Fruit fly (Drosophila melanogaster): ENCODE data around the gene Cox11.

Cox11 gene

dm6 chr2L:5541935-5542685 is 15.4 kb downstream of the Cox11 start, which contains the start of the genes Hel25E and Lam (continued):
- TF ChIP-seq Dll (GFP tag; IDR thresholded peaks at IDR 0.05; ENCODE audit: partially characterized antibody) (peak; percentile 97), CG3847 (GFP tag; IDR thresholded peaks at IDR 0.05) (peak; percentile 69), CG12769 (tag; optimal IDR thresholded peaks at IDR 0.05) (no peak), CG10321 (GFP tag; IDR thresholded peaks at IDR 0.05) (0 out of 2 replicates have a peak, but pooled peaks have one; percentile 16), Dp (GFP tag; optimal IDR thresholded peaks at IDR 0.05) (peak; percentile 50), lilli (GFP tag; optimal IDR thresholded peaks at IDR 0.05) (peak; percentile 27), CG16813 (GFP tag; IDR thresholded peaks at IDR 0.05; ENCODE audit: partially characterized antibody) (peak; percentile 88), CG10274 (GFP tag; optimal IDR thresholded peaks at IDR 0.05) (no peak), CG4617 (GFP tag; optimal IDR thresholded peaks at IDR 0.05; ENCODE audit: borderline replicate concordance) (peak; percentile 19), hth (optimal IDR thresholded peaks at IDR 0.05) (no peak), CG11723 (GFP tag; optimal IDR thresholded peaks at IDR 0.05) (no peak), Pdp1 (GFP tag; optimal IDR thresholded peaks at IDR 0.05) (peak; percentile 5 to 7), CG4404 (GFP tag; IDR thresholded peaks at IDR 0.05) (no peak), sens (GFP tag) (peak; percentile 92), Hr39 (optimal IDR thresholded peaks at IDR 0.05) (no peak), CG14710 (tag; optimal IDR thresholded peaks at IDR 0.05) (peak; percentile 79), CG15514 (GFP tag; optimal IDR thresholded peaks at IDR 0.05) (peak; percentile 73), knrl (GFP tag; IDR thresholded peaks at IDR 0.05; ENCODE audit: partially characterized antibody) (peak; percentile 89), dm (GFP tag; optimal IDR thresholded peaks at IDR 0.05) (peak; percentile 16), CG10267 (tag; optimal IDR thresholded peaks at IDR 0.05) (peak; percentile 69), HLH54F (GFP tag; optimal IDR thresholded peaks at IDR 0.05) (peak; percentile 6), Adf1 (GFP tag; IDR thresholded peaks at IDR 0.05) (no peak; the same call in 1 of the 2 replicates), CG15011 (GFP tag; optimal IDR thresholded peaks at IDR 0.05) (no peak), CG11504 (tag; optimal IDR thresholded peaks at IDR 0.05) (no peak), nerfin-2 (GFP tag; IDR thresholded peaks at IDR 0.05; ENCODE audit: partially characterized antibody) (peak; percentile 78), Ets65A (GFP tag) (peak; percentile 80), Doc3 (GFP tag; IDR thresholded peaks at IDR 0.05; ENCODE audit: partially characterized antibody) (peak; percentile 87), pho (GFP tag; optimal IDR thresholded peaks at IDR 0.05) (no peak), CG7963 (GFP tag; IDR thresholded peaks at IDR 0.05; ENCODE audit: partially characterized antibody) (peak; percentile 54; the same call in 2 of the 3 replicates), Side (GFP tag; optimal IDR thresholded peaks at IDR 0.05) (peak; percentile 14), Nf-YA (GFP tag; IDR thresholded peaks at IDR 0.05) (no peak), Hmr (GFP tag; optimal IDR thresholded peaks at IDR 0.05) (peak; percentile 51), HLH4C (GFP tag; IDR thresholded peaks at IDR 0.05; ENCODE audit: partially characterized antibody) (peak; percentile 81), Rfx (GFP tag; IDR thresholded peaks at IDR 0.05) (no peak), Mad (GFP tag; optimal IDR thresholded peaks at IDR 0.05) (peak; percentile 42), Scr (GFP tag; IDR thresholded peaks at IDR 0.05; ENCODE audit: partially characterized antibody) (peak; percentile 91), E2f1 (GFP tag; IDR thresholded peaks at IDR 0.05) (peak; percentile 14; the same call in 1 of the 2 replicates), CG17361 (GFP tag; IDR thresholded peaks at IDR 0.05) (no peak; the same call in 2 of the 3 replicates), Bteb2 (GFP tag; optimal IDR thresholded peaks at IDR 0.05) (no peak), MESR4 (GFP tag; optimal IDR thresholded peaks at IDR 0.05) (peak; percentile 38), CoRest (tag; optimal IDR thresholded peaks at IDR 0.05) (peak; percentile 3), emc (GFP tag; optimal IDR thresholded peaks at IDR 0.05) (no peak), row (GFP tag; IDR thresholded peaks at IDR 0.05) (peak; percentile 71), lola (GFP tag; optimal IDR thresholded peaks at IDR 0.05) (peak in 1 of 3 experiments; percentile 24), Hmx (GFP tag; optimal IDR thresholded peaks at IDR 0.05) (no peak), CG4328 (GFP tag; optimal IDR thresholded peaks at IDR 0.05) (no peak), CG9727 (GFP tag; optimal IDR thresholded peaks at IDR 0.05) (peak; percentile 13), Eip74EF (GFP tag; optimal IDR thresholded peaks at IDR 0.05) (no peak)

All from whole organism, embryonic.